Worm (Caenorhabditis elegans): Measurements from ENCODE around the gene T14B4.1.

T14B4.1 gene

DNA sequence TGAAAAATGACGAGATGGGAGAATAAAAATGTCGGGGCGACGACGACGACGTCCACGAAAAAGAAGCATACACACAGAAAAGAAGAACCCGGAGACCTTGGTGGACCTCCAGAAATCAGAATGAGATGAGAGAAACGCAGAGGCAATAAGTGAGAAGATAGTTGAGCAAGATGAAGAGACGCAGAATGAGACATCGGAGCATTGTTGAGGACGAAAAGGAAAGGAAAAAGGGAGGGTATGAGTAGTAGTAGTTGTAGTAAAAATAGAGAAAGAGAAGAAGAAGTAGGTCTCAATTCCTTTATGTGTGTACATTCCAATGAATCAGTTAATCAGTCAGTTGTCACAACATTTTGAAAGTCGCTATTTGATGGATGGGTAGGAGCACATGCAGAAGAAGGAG lies 7.4 kb upstream of the T14B4.1 start, which contains the start of gene T14B4.8:
T14B4.8 (minus strand) TSS at position 60 of the 400 bp plus-strand sequence.
- TF ChIP-seq fos-1 (tag; optimal IDR thresholded peaks at IDR 0.05), result no peak
- peak; percentile 46 for TF ChIP-seq nfya-1 (tag; optimal IDR thresholded peaks at IDR 0.05; ENCODE audit: insufficient read depth)
- peak; percentile 21 for TF ChIP-seq hmg-11 (tag; optimal IDR thresholded peaks at IDR 0.05)
- no peak for TF ChIP-seq snpc-4 (tag; optimal IDR thresholded peaks at IDR 0.05)
- TF ChIP-seq nhr-77 (tag; optimal IDR thresholded peaks at IDR 0.05), result no peak
- no peak for TF ChIP-seq jun-1 (tag; optimal IDR thresholded peaks at IDR 0.05)
- no peak for TF ChIP-seq nhr-25 (tag; optimal IDR thresholded peaks at IDR 0.05)
- no peak for TF ChIP-seq nhr-11 (tag; optimal IDR thresholded peaks at IDR 0.05)
- no peak for TF ChIP-seq ZK546.5 (tag; optimal IDR thresholded peaks at IDR 0.05)

DNA sequence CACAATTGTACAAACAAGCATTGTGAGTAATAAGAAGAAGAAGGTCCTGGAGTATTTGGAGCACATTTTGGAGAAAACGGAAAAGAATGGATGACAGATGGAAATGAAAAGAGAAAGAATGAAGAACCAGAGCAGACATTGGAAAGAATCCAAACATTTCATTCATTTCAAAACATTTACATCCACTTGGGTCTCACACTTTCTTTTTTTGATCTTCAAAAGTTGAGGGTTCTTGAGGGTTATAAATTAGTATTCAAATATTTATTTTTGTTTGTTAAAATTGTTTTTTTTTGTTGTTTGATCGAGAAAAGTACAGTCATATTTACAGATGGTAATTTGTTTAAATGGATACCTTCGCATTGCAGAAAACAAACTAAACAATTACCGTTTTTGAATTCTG lies 3.0 kb upstream of the T14B4.1 start, which contains the start of gene T14B4.9:
T14B4.9 (minus strand) TSS at position 101 of the 400 bp plus-strand sequence.
- TF ChIP-seq nhr-11 (tag; optimal IDR thresholded peaks at IDR 0.05) (no peak), unc-39 (tag; optimal IDR thresholded peaks at IDR 0.05) (no peak), fkh-2 (tag; optimal IDR thresholded peaks at IDR 0.05) (no peak), nhr-12 (tag; optimal IDR thresholded peaks at IDR 0.05) (no peak), pha-4 (tag; optimal IDR thresholded peaks at IDR 0.05) (no peak), skn-1 (tag; optimal IDR thresholded peaks at IDR 0.05) (no peak), nhr-25 (tag; optimal IDR thresholded peaks at IDR 0.05) (no peak), nhr-67 (tag; optimal IDR thresholded peaks at IDR 0.05) (no peak), ztf-4 (tag; optimal IDR thresholded peaks at IDR 0.05) (no peak), nhr-28 (tag; optimal IDR thresholded peaks at IDR 0.05) (no peak), fos-1 (tag; optimal IDR thresholded peaks at IDR 0.05) (no peak), elt-3 (tag; optimal IDR thresholded peaks at IDR 0.05) (no peak), daf-12 (tag; optimal IDR thresholded peaks at IDR 0.05) (no peak)

DNA sequence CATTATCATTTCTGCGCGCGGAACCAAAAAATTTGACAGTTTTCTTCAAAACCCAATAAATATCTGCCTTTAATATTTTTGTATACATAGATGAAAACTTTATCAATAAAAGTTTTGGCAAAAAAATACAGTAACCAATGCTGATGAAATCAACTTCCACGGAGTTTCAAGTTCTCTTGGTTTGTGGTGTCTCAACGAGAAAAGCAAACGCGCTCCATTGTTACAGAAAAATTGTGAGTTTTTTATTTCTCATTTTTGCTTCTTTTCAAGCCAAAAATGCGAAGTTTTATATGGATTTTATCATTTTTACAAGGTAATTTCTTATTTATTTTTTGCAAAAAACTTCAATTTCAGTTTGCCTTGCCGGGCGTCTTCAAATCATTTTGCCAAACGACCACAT lies 2.0 kb upstream of the T14B4.1 start, which contains the start of gene T14B4.3:
T14B4.3 (plus strand) TSS at position 264 of the 400 bp plus-strand sequence.
- TF ChIP-seq nhr-11 (tag; optimal IDR thresholded peaks at IDR 0.05) (no peak), snpc-4 (tag; optimal IDR thresholded peaks at IDR 0.05) (peak; percentile 25), ceh-16 (tag; optimal IDR thresholded peaks at IDR 0.05) (no peak), nhr-28 (tag; optimal IDR thresholded peaks at IDR 0.05) (no peak), nfya-1 (tag; optimal IDR thresholded peaks at IDR 0.05; ENCODE audit: insufficient read depth) (peak; percentile 69), ceh-28 (tag; optimal IDR thresholded peaks at IDR 0.05) (no peak), elt-1 (tag; optimal IDR thresholded peaks at IDR 0.05) (no peak), nhr-77 (tag; optimal IDR thresholded peaks at IDR 0.05) (no peak), tbx-2 (tag; optimal IDR thresholded peaks at IDR 0.05) (no peak), lin-39 (tag; optimal IDR thresholded peaks at IDR 0.05) (peak; percentile 17), egl-5 (tag; optimal IDR thresholded peaks at IDR 0.05) (peak; percentile 21), nhr-23 (tag; optimal IDR thresholded peaks at IDR 0.05) (peak; percentile 44), elt-3 (tag; optimal IDR thresholded peaks at IDR 0.05) (no peak), fos-1 (tag; optimal IDR thresholded peaks at IDR 0.05) (no peak), daf-12 (tag; optimal IDR thresholded peaks at IDR 0.05) (no peak), nhr-12 (tag; optimal IDR thresholded peaks at IDR 0.05) (no peak), elt-2 (tag; optimal IDR thresholded peaks at IDR 0.05) (peak; percentile 27), nhr-25 (tag; optimal IDR thresholded peaks at IDR 0.05) (peak; percentile 54), lin-15B (tag; optimal IDR thresholded peaks at IDR 0.05) (peak; percentile 87), ZK546.5 (tag; optimal IDR thresholded peaks at IDR 0.05) (no peak), fkh-2 (tag; optimal IDR thresholded peaks at IDR 0.05) (no peak), aly-2 (tag; optimal IDR thresholded peaks at IDR 0.05) (no peak), fkh-10 (GFP tag; optimal IDR thresholded peaks at IDR 0.05) (no peak), nhr-76 (tag; optimal IDR thresholded peaks at IDR 0.05) (no peak), unc-39 (tag; optimal IDR thresholded peaks at IDR 0.05) (no peak), ztf-4 (tag; optimal IDR thresholded peaks at IDR 0.05) (no peak), egl-27 (tag; optimal IDR thresholded peaks at IDR 0.05) (no peak), R02D3.7 (tag; optimal IDR thresholded peaks at IDR 0.05) (no peak), lsy-12 (tag; optimal IDR thresholded peaks at IDR 0.05) (peak; percentile 15), sea-2 (GFP tag; optimal IDR thresholded peaks at IDR 0.05) (no peak), pha-4 (tag; optimal IDR thresholded peaks at IDR 0.05) (peak; percentile 93), pqm-1 (tag; optimal IDR thresholded peaks at IDR 0.05) (peak; percentile 54), eor-1 (tag; optimal IDR thresholded peaks at IDR 0.05) (no peak), nhr-43 (tag; optimal IDR thresholded peaks at IDR 0.05; ENCODE audit: poor library complexity, severe bottlenecking) (peak; percentile 69)

All from whole organism, L3 larva.